Worm (Caenorhabditis elegans) whole organism, midembryonic: Measurements from ENCODE around the gene F49F1.9.

ENCODE experiments used
- cog-1 ChIP-seq: sonication (generic microtip); optimal IDR thresholded peaks from 2 replicates; lab custom pipeline; 2016; ENCODE audit warnings: missing genetic modification characterization, missing compliant biosample characterization
- flt-1 ChIP-seq: fragments of 200-800 bp; sonication (Bioruptor generic); IDR thresholded peaks from 2 replicates; pipeline ENCODE4 v1.3.6; 2022; ENCODE audit warnings: missing genetic modification characterization, missing compliant biosample characterization
- tab-1 ChIP-seq: fragments of 200-800 bp; sonication (Bioruptor generic); IDR thresholded peaks from 2 replicates; pipeline ENCODE4 v1.3.6; 2022; ENCODE audit warnings: missing genetic modification characterization, missing compliant biosample characterization
- ztf-29 ChIP-seq: fragments of 200-800 bp; sonication (Bioruptor generic); IDR thresholded peaks from 2 replicates; pipeline ENCODE4 v1.3.6; 2022; ENCODE audit warnings: missing genetic modification reagents, missing genetic modification characterization, missing compliant biosample characterization

ce11 chrIV:4178424-4178823 lies 41.1 kb upstream of the F49F1.9 start, which contains the start of gene tsen-34:
- TF ChIP-seq cog-1 (tag; lab: Kevin White, UChicago) (no peak), flt-1 (GFP tag; lab: Robert Waterston, UW) (no peak), tab-1 (GFP tag; lab: Robert Waterston, UW) (no peak), ztf-29 (GFP tag; lab: Robert Waterston, UW) (no peak)
